Fruit fly (Drosophila melanogaster) whole organism, embryonic: ENCODE results near the gene Nsun2.

Experiments
- Adf1 ChIP-seq: fragments of 200-800 bp; sonication (Bioruptor generic); IDR thresholded peaks from 2 replicates; pipeline ENCODE4 v1.3.6; 2022; ENCODE audit warnings: missing biosample characterization, missing genetic modification characterization
- CG10321 ChIP-seq: fragments of 200-800 bp; sonication (Bioruptor generic); IDR thresholded peaks from 2 replicates; pipeline ENCODE4 v1.3.6; 2022; ENCODE audit warnings: missing biosample characterization, missing genetic modification characterization
- CG14710 ChIP-seq: fragments of 200-800 bp; sonication (Bioruptor generic); optimal IDR thresholded peaks from 3 replicates; lab custom pipeline; 2019; ENCODE audit warnings: missing biosample characterization, mild to moderate bottlenecking, missing genetic modification characterization, moderate library complexity
- CG1792 ChIP-seq: fragments of 200-800 bp; sonication (Bioruptor generic); optimal IDR thresholded peaks from 2 replicates; lab custom pipeline; 2016; ENCODE audit warnings: missing biosample characterization, missing genetic modification characterization
- CG18262 ChIP-seq: fragments of 200-800 bp; optimal IDR thresholded peaks from 3 replicates; lab custom pipeline; 2019; ENCODE audit warnings: missing biosample characterization, mild to moderate bottlenecking, missing genetic modification characterization, moderate library complexity
- CG18619 ChIP-seq: fragments of 200-800 bp; sonication (Bioruptor generic); optimal IDR thresholded peaks from 3 replicates; lab custom pipeline; 2017; ENCODE audit warnings: missing biosample characterization, mild to moderate bottlenecking, missing genetic modification characterization
- CG32772 ChIP-seq: fragments of 200-800 bp; sonication (Bioruptor generic); IDR thresholded peaks from 2 replicates; pipeline ENCODE4 v1.3.6; 2022; ENCODE audit warnings: missing biosample characterization, missing genetic modification characterization
- CG3407 ChIP-seq: fragments of 200-800 bp; sonication (Bioruptor generic); optimal IDR thresholded peaks from 2 replicates; lab custom pipeline; 2018; ENCODE audit warnings: missing biosample characterization, mild to moderate bottlenecking, missing genetic modification characterization
- CG6791 ChIP-seq: fragments of 200-800 bp; sonication (Bioruptor generic); IDR thresholded peaks from 3 replicates; pipeline ENCODE4 v1.3.6; 2022; ENCODE audit warnings: missing biosample characterization, missing genetic modification characterization; ENCODE audit not compliant: partially characterized antibody
- CG6813 ChIP-seq: fragments of 200-800 bp; sonication (Bioruptor generic); optimal IDR thresholded peaks from 2 replicates; lab custom pipeline; 2017; ENCODE audit warnings: missing biosample characterization, missing genetic modification characterization, mild to moderate bottlenecking, moderate library complexity, missing genetic modification reagents
- CG6854 ChIP-seq: fragments of 200-800 bp; sonication (Bioruptor generic); optimal IDR thresholded peaks from 3 replicates; lab custom pipeline; 2017; ENCODE audit warnings: missing biosample characterization, mild to moderate bottlenecking, missing genetic modification characterization
- Deaf1 ChIP-seq: fragments of 200-800 bp; optimal IDR thresholded peaks from 3 replicates; lab custom pipeline; 2019; ENCODE audit warnings: missing biosample characterization, mild to moderate bottlenecking, missing genetic modification characterization, moderate library complexity
- Elba2 ChIP-seq: fragments of 200-800 bp; sonication (Bioruptor generic); optimal IDR thresholded peaks from 3 replicates; lab custom pipeline; 2016; ENCODE audit warnings: missing biosample characterization, missing genetic modification characterization
- Jarid2 ChIP-seq: fragments of 200-800 bp; sonication (Bioruptor generic); optimal IDR thresholded peaks from 3 replicates; lab custom pipeline; 2017; ENCODE audit warnings: mild to moderate bottlenecking, missing biosample characterization, missing genetic modification reagents, missing genetic modification characterization
- Lhr ChIP-seq: fragments of 200-800 bp; sonication (Bioruptor generic); optimal IDR thresholded peaks from 3 replicates; lab custom pipeline; 2017; ENCODE audit warnings: mild to moderate bottlenecking, missing biosample characterization, missing genetic modification reagents, missing genetic modification characterization
- Nf-YB ChIP-seq: fragments of 200-800 bp; sonication (Bioruptor generic); optimal IDR thresholded peaks from 3 replicates; lab custom pipeline; 2019; ENCODE audit warnings: missing biosample characterization, mild to moderate bottlenecking, missing genetic modification characterization, moderate library complexity
- Nf-YC ChIP-seq: fragments of 200-800 bp; optimal IDR thresholded peaks from 3 replicates; lab custom pipeline; 2019; ENCODE audit warnings: missing biosample characterization, mild to moderate bottlenecking, missing genetic modification characterization, moderate library complexity
- chinmo ChIP-seq: fragments of 200-800 bp; sonication (Bioruptor generic); IDR thresholded peaks from 4 replicates; pipeline ENCODE4 v1.3.6; 2022; ENCODE audit warnings: missing biosample characterization, missing genetic modification characterization; ENCODE audit not compliant: partially characterized antibody
- crol ChIP-seq: fragments of 200-800 bp; sonication (Bioruptor generic); IDR thresholded peaks from 2 replicates; pipeline ENCODE4 v1.3.6; 2022; ENCODE audit warnings: missing biosample characterization, missing genetic modification characterization
- crp ChIP-seq, 2 experiments: fragments of 200-800 bp; sonication (Bioruptor generic); optimal IDR thresholded peaks; 2 replicates in 1 of 2; 3 replicates in 1 of 2; lab custom pipeline; 2017; ENCODE audit warnings: missing biosample characterization in 2 of 2, missing genetic modification characterization in 2 of 2, mild to moderate bottlenecking in 1 of 2, moderate library complexity in 1 of 2
- ewg ChIP-seq: fragments of 200-800 bp; sonication (Bioruptor generic); optimal IDR thresholded peaks from 3 replicates; lab custom pipeline; 2017; ENCODE audit warnings: mild to moderate bottlenecking, missing biosample characterization, missing genetic modification reagents, missing genetic modification characterization
- eyg ChIP-seq: fragments of 200-800 bp; sonication (Bioruptor generic); optimal IDR thresholded peaks from 3 replicates; lab custom pipeline; 2016; ENCODE audit warnings: missing biosample characterization, missing genetic modification characterization
- her ChIP-seq: fragments of 200-800 bp; sonication (Bioruptor generic); optimal IDR thresholded peaks from 2 replicates; lab custom pipeline; 2016; ENCODE audit warnings: missing biosample characterization, missing genetic modification characterization
- insv ChIP-seq, 2 experiments: fragments of 200-800 bp; sonication (Bioruptor generic); optimal IDR thresholded peaks; 3 replicates each; lab custom pipeline; 2016 to 2018; ENCODE audit warnings: missing biosample characterization in 2 of 2, missing genetic modification characterization in 2 of 2
- nerfin-1 ChIP-seq: fragments of 200-800 bp; sonication (Bioruptor generic); optimal IDR thresholded peaks from 3 replicates; lab custom pipeline; 2019; ENCODE audit warnings: missing biosample characterization, mild to moderate bottlenecking, missing genetic modification characterization, moderate library complexity
- nerfin-2 ChIP-seq: fragments of 200-800 bp; sonication (Bioruptor generic); IDR thresholded peaks from 2 replicates; pipeline ENCODE4 v1.3.6; 2022; ENCODE audit warnings: missing biosample characterization, missing genetic modification characterization; ENCODE audit not compliant: partially characterized antibody
- trem ChIP-seq: fragments of 200-800 bp; optimal IDR thresholded peaks from 3 replicates; lab custom pipeline; 2019; ENCODE audit warnings: missing biosample characterization, mild to moderate bottlenecking, missing genetic modification characterization, moderate library complexity

Gene Nsun2

DNA sequence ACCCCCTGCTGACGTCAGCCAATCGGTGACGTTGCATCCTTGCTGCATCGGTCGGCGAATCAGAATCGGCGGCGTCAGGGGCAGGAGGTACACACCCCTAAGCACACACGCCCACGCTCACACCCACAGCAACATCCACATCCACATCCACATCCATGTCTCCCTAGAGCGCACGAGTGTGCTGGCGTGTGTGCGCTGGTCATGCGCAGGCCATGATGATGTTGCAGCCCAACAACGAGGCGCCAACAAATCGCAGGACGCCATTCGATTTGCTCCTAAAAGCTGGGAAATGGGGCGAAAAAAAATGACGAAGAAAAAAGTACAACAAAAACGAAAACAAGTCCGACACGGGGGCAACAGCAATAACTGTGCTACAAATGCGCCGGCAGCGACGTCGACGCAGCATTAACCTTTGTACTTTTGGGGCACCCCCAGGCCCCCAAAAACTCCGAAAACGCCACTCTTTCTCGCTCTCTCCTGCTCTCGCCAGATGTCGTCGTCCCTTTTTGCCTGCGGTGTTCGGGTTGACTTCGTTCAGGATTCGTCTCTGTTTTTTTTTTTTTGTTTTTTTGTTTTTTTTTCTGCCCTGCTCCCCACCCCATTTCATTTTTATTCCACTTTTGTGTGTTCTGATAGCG, 24.4 kb downstream of the Nsun2 start (continued):
- TF ChIP-seq Elba2 (GFP tag; lab: Kevin White, UChicago) (no peak), CG18619 (GFP tag; lab: Kevin White, UChicago) (no peak), Adf1 (GFP tag; lab: Robert Waterston, UW) (peak; percentile 88), crp (GFP tag; optimal IDR thresholded peaks at IDR 0.05; lab: Kevin White, UChicago) (no peak), CG32772 (GFP tag; lab: Robert Waterston, UW) (peak; percentile 37; the same call in 1 of the 2 replicates)

DNA sequence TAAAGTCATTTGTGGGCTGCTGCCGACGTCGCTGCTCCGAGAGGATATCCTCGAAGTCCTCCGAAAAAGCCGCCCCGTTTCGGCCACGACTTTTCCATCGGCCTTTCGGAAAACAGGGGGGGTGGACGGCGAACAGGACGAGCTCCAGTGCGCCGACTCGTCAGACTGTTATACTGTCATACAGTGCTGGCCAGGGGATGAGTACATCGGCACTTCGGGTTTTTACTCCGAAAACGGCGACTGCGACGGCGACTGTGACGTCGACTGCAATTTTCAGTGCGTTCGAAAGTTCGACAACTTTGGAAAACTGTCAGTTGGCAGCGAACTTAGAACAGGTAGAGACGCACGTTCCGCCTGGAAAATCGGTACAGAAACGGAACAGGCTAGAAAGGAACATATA, 38.1 kb downstream of the Nsun2 start, which contains the start of gene CG43689:
CG43689 (plus strand) TSS at position 314 of the 400 bp plus-strand sequence.
- peak; percentile 40 for TF ChIP-seq crol (GFP tag; lab: Robert Waterston, UW)
- peak; percentile 16 for TF ChIP-seq Nf-YB (GFP tag; lab: Kevin White, UChicago)
- TF ChIP-seq Nf-YC (tag; lab: Kevin White, UChicago): peak; percentile 73
- TF ChIP-seq Deaf1 (tag; lab: Kevin White, UChicago): peak; percentile 92
- peak; percentile 80 for TF ChIP-seq Adf1 (GFP tag; lab: Robert Waterston, UW)
- no peak for TF ChIP-seq eyg (GFP tag; lab: Kevin White, UChicago)
- peak; percentile 2 for TF ChIP-seq Jarid2
- no peak for TF ChIP-seq Lhr (GFP tag; lab: Kevin White, UChicago)
- TF ChIP-seq CG6813 (GFP tag; lab: Kevin White, UChicago): no peak
- peak; percentile 76 for TF ChIP-seq ewg
- TF ChIP-seq CG10321 (GFP tag; lab: Robert Waterston, UW): no peak
- no peak for TF ChIP-seq CG6854 (GFP tag; lab: Kevin White, UChicago)

DNA sequence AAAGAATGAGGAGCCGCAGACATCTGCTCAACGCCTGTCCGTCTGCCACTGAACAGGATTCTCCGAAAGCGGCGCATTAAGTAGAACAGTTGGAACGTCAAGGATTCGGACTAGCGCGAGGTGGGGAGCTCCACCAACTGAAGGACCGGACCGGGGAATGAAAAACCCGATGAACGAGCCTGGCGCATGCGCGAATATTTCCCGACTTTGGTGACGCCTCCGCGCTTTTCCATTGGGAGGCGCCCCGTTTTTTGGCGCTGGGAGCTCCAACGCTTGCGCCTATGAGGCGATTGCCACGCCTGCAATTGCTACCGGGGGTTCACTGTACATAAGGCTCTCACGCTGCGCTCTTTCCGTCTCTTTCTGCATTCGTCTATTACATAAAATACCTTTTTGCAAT, 52.0 kb downstream of the Nsun2 start:
- TF ChIP-seq Nf-YC (tag; lab: Kevin White, UChicago) (peak; percentile 88), trem (tag; lab: Kevin White, UChicago) (no peak), her (GFP tag; lab: Kevin White, UChicago) (no peak), ewg (peak; percentile 57), Deaf1 (tag; lab: Kevin White, UChicago) (peak; percentile 66), CG14710 (no peak), crol (GFP tag; lab: Robert Waterston, UW) (peak; percentile 32; the same call in 1 of the 2 replicates), CG18262 (no peak), CG6791 (no peak), chinmo (0 out of 4 replicates have a peak, but pooled peaks have one; percentile 27), nerfin-1 (tag; lab: Kevin White, UChicago) (no peak), nerfin-2 (no peak), Nf-YB (GFP tag; lab: Kevin White, UChicago) (peak; percentile 81), insv (GFP tag; optimal IDR thresholded peaks at IDR 0.05; lab: Kevin White, UChicago) (no peak), CG3407 (GFP tag; lab: Kevin White, UChicago) (no peak), CG1792 (GFP tag; lab: Kevin White, UChicago) (no peak)
- TF ChIP-seq, all 482 proteins: peak for 6
